Worm (Caenorhabditis elegans): ENCODE data around the gene syf-3.

syf-3 gene

ce11 chrV:5951133-5951532 lies 11.3 kb downstream of the syf-3 start, which contains the start of gene M03F8.1:
Gene M03F8.1, plus strand, starts transcription at chrV:5951433.
- TF ChIP-seq ceh-16 (tag; optimal IDR thresholded peaks at IDR 0.05) (no peak), dmd-4 (tag; optimal IDR thresholded peaks at IDR 0.05) (no peak), unc-39 (tag; optimal IDR thresholded peaks at IDR 0.05) (no peak), nhr-6 (tag; optimal IDR thresholded peaks at IDR 0.05) (no peak), sma-9 (GFP tag; optimal IDR thresholded peaks at IDR 0.05) (no peak), sma-9 (tag; optimal IDR thresholded peaks at IDR 0.05) (no peak)

- TF ChIP-seq sma-9 (GFP tag; optimal IDR thresholded peaks at IDR 0.05) = no peak
- TF ChIP-seq sma-9 (tag; optimal IDR thresholded peaks at IDR 0.05) = no peak
- TF ChIP-seq alr-1 (tag; optimal IDR thresholded peaks at IDR 0.05) = no peak
- no peak for TF ChIP-seq ceh-82 (tag; optimal IDR thresholded peaks at IDR 0.05)
- TF ChIP-seq nhr-77 (tag; optimal IDR thresholded peaks at IDR 0.05) = no peak
- no peak for TF ChIP-seq ztf-11 (tag; optimal IDR thresholded peaks at IDR 0.05)
- TF ChIP-seq peb-1 (tag; optimal IDR thresholded peaks at IDR 0.05) = no peak
- no peak for TF ChIP-seq sem-4 (tag; optimal IDR thresholded peaks at IDR 0.05)
- no peak for TF ChIP-seq ZK546.5 (tag; optimal IDR thresholded peaks at IDR 0.05)
- no peak for TF ChIP-seq unc-55 (GFP tag; optimal IDR thresholded peaks at IDR 0.05)
- TF ChIP-seq skn-1 (tag; optimal IDR thresholded peaks at IDR 0.05) = no peak
Observed at ce11 chrV:5953086-5953485, 13.3 kb downstream of the syf-3 start.

- TF ChIP-seq nhr-11 (tag; optimal IDR thresholded peaks at IDR 0.05) (no peak), zag-1 (tag; optimal IDR thresholded peaks at IDR 0.05) (no peak), dmd-4 (tag; optimal IDR thresholded peaks at IDR 0.05) (no peak), elt-1 (tag; optimal IDR thresholded peaks at IDR 0.05) (no peak), blmp-1 (tag; optimal IDR thresholded peaks at IDR 0.05; ENCODE audit: insufficient read depth) (no peak), R02D3.7 (tag; optimal IDR thresholded peaks at IDR 0.05) (no peak), nhr-12 (tag; optimal IDR thresholded peaks at IDR 0.05) (no peak), peb-1 (tag; optimal IDR thresholded peaks at IDR 0.05) (no peak), gmeb-1 (tag; optimal IDR thresholded peaks at IDR 0.05) (no peak), aly-2 (tag; optimal IDR thresholded peaks at IDR 0.05) (no peak), skn-1 (tag; optimal IDR thresholded peaks at IDR 0.05) (no peak), mdl-1 (tag; optimal IDR thresholded peaks at IDR 0.05) (no peak), nhr-25 (tag; optimal IDR thresholded peaks at IDR 0.05) (no peak), nhr-21 (tag; optimal IDR thresholded peaks at IDR 0.05) (no peak)
Observed at ce11 chrV:5954747-5955146, 14.9 kb downstream of the syf-3 start, which contains the start of gene M03F8.6. Gene M03F8.6, minus strand, starts transcription at chrV:5954847.

- no peak for TF ChIP-seq snpc-4 (tag; optimal IDR thresholded peaks at IDR 0.05)
- no peak for TF ChIP-seq ZK546.5 (tag; optimal IDR thresholded peaks at IDR 0.05)
- TF ChIP-seq nhr-12 (tag; optimal IDR thresholded peaks at IDR 0.05) = no peak
- no peak for TF ChIP-seq aly-2 (tag; optimal IDR thresholded peaks at IDR 0.05)
- TF ChIP-seq ztf-1 (GFP tag; conservative IDR thresholded peaks at IDR 0.05) = no peak
- no peak for TF ChIP-seq ama-1 (optimal IDR thresholded peaks at IDR 0.05)
- TF ChIP-seq mdl-1 (tag; optimal IDR thresholded peaks at IDR 0.05) = no peak
- TF ChIP-seq unc-55 (GFP tag; optimal IDR thresholded peaks at IDR 0.05) = no peak
- no peak for TF ChIP-seq zag-1 (tag; optimal IDR thresholded peaks at IDR 0.05)
Observed at ce11 chrV:5955627-5956026, 15.8 kb downstream of the syf-3 start.

ce11 chrV:5961516-5961915 lies 21.7 kb downstream of the syf-3 start, which contains the start of gene mcp-1:
Gene mcp-1, plus strand, starts transcription at chrV:5961807.
- TF ChIP-seq mab-5 (tag; optimal IDR thresholded peaks at IDR 0.05) = no peak
- peak; percentile 27 for TF ChIP-seq sma-9 (GFP tag; optimal IDR thresholded peaks at IDR 0.05)
- TF ChIP-seq sma-9 (tag; optimal IDR thresholded peaks at IDR 0.05) = no peak
- no peak for TF ChIP-seq nhr-237 (tag; optimal IDR thresholded peaks at IDR 0.05)
- no peak for TF ChIP-seq ama-1 (optimal IDR thresholded peaks at IDR 0.05)
- peak; percentile 32 for TF ChIP-seq C34F6.9 (tag; optimal IDR thresholded peaks at IDR 0.05)
- no peak for TF ChIP-seq nhr-12 (tag; optimal IDR thresholded peaks at IDR 0.05)
- TF ChIP-seq nhr-129 (tag; optimal IDR thresholded peaks at IDR 0.05) = peak; percentile 24
- TF ChIP-seq F13H6.1 (tag; optimal IDR thresholded peaks at IDR 0.05) = peak; percentile 5
- no peak for TF ChIP-seq snpc-4 (tag; optimal IDR thresholded peaks at IDR 0.05)
- TF ChIP-seq blmp-1 (tag; optimal IDR thresholded peaks at IDR 0.05; ENCODE audit: insufficient read depth) = no peak
- TF ChIP-seq dmd-4 (tag; optimal IDR thresholded peaks at IDR 0.05) = no peak
- no peak for TF ChIP-seq nhr-77 (tag; optimal IDR thresholded peaks at IDR 0.05)
- TF ChIP-seq ztf-11 (tag; optimal IDR thresholded peaks at IDR 0.05) = no peak
- peak; percentile 14 for TF ChIP-seq zag-1 (tag; optimal IDR thresholded peaks at IDR 0.05)
- no peak for TF ChIP-seq nhr-11 (tag; optimal IDR thresholded peaks at IDR 0.05)
- TF ChIP-seq ZK546.5 (tag; optimal IDR thresholded peaks at IDR 0.05) = no peak
